Fruit fly (Drosophila melanogaster): ENCODE results near the gene bdl.

The bdl gene

DNA sequence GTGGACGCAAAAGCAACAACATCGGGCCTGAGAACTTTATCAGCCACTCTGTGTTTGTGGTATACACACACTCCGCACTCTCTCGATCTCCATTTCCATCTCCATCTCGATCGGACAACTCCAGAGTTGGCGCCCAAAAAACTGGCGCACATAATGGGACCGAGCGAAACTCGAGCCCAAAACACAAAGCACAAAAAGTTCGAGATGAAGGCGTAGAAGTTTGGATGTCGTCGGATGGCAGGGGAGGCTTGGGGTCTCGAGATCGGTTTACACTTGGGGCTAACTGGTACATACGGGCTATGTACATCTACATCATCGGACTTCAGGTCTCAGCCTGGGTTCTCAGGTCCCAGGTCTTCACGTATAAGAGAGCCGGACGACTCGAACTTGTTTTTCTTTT, 37.7 kb upstream of the bdl start:
- TF ChIP-seq D1 (tag; optimal IDR thresholded peaks at IDR 0.05): no peak
- TF ChIP-seq CG9948 (tag; optimal IDR thresholded peaks at IDR 0.05): no peak
- no peak for TF ChIP-seq CG8301 (tag; optimal IDR thresholded peaks at IDR 0.05)
- no peak for TF ChIP-seq Pif1B (GFP tag; optimal IDR thresholded peaks at IDR 0.05)
- no peak for TF ChIP-seq CG10348 (GFP tag; IDR thresholded peaks at IDR 0.05)
- peak; percentile 31; the same call in 2 of the 3 replicates for TF ChIP-seq CG4496 (GFP tag; IDR thresholded peaks at IDR 0.05)

DNA sequence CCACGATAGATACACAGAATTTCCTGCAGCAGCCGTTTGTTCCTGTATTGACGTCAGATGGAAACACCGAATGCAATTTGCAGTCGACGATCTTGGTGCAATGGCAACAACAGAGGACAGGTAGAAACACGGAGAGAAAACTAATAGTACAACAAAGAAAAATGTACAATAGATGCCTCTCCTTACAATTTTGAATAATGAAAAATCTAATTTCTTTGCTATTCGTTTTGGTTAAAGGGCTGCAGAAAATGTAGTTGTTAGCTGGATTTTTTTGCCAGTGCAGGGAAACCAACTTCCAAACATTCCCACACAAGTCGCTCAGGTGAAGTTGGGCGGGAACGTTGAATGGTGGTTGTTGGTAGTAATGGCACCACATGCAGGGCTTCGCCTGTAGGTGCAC, 37.3 kb upstream of the bdl start:
- peak; percentile 68 for TF ChIP-seq D1 (tag; optimal IDR thresholded peaks at IDR 0.05)
- peak; percentile 80 for TF ChIP-seq CG12605 (GFP tag; IDR thresholded peaks at IDR 0.05)
- TF ChIP-seq Ets98B (GFP tag; IDR thresholded peaks at IDR 0.05): peak; percentile 84
- peak; percentile 86 for TF ChIP-seq gl (tag; optimal IDR thresholded peaks at IDR 0.05)
- peak; percentile 86 for TF ChIP-seq Snoo (tag; optimal IDR thresholded peaks at IDR 0.05)
- TF ChIP-seq CG4496 (GFP tag; IDR thresholded peaks at IDR 0.05): peak; percentile 91
- peak; percentile 92 for TF ChIP-seq CG14655 (GFP tag; optimal IDR thresholded peaks at IDR 0.05)
- TF ChIP-seq CG15710 (tag; optimal IDR thresholded peaks at IDR 0.05): peak; percentile 88
- peak; percentile 68 for TF ChIP-seq CG13204 (GFP tag; optimal IDR thresholded peaks at IDR 0.05)
- peak; percentile 88 for TF ChIP-seq Pif1A (GFP tag; optimal IDR thresholded peaks at IDR 0.05)
- peak; percentile 54; the same call in 1 of the 2 replicates for TF ChIP-seq CG32121 (GFP tag; IDR thresholded peaks at IDR 0.05)
- TF ChIP-seq CG9948 (tag; optimal IDR thresholded peaks at IDR 0.05): peak; percentile 92
- TF ChIP-seq CG17806 (tag; optimal IDR thresholded peaks at IDR 0.05): peak; percentile 91
- peak; percentile 85 for TF ChIP-seq Pif1B (GFP tag; optimal IDR thresholded peaks at IDR 0.05)
- TF ChIP-seq rn (GFP tag; IDR thresholded peaks at IDR 0.05): peak; percentile 72
- TF ChIP-seq CG8301 (tag; optimal IDR thresholded peaks at IDR 0.05): peak; percentile 91
- TF ChIP-seq CG34367 (tag; optimal IDR thresholded peaks at IDR 0.05): peak; percentile 91
- TF ChIP-seq CG8159 (tag; optimal IDR thresholded peaks at IDR 0.05): peak; percentile 90
- TF ChIP-seq CG10348 (GFP tag; IDR thresholded peaks at IDR 0.05): no peak
- peak; percentile 51 for TF ChIP-seq EcR (GFP tag; optimal IDR thresholded peaks at IDR 0.05)
- peak; percentile 92 for TF ChIP-seq fd96Ca (GFP tag; IDR thresholded peaks at IDR 0.05)

DNA sequence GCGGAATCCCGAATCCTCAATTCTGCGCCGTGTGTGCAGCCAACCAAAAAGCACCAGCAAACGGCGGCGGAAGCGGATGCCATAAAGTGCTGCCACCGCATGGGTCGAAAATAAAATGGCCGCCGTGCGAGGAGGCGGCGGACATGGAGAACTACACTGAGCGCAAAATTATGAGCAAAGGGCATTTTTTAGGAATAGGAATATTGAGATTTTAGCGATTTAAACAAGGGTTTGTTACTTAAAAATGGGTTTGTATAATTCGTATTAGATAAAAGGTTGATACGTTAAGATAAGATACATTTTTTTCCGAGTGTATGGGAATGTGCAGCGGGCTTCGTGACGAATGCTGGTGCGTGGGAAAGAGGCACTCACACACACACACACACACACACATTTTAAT, 31.8 kb upstream of the bdl start:
- TF ChIP-seq EcR (GFP tag; optimal IDR thresholded peaks at IDR 0.05) (no peak), Snoo (tag; optimal IDR thresholded peaks at IDR 0.05) (no peak), CG8301 (tag; optimal IDR thresholded peaks at IDR 0.05) (peak; percentile 6), Ets98B (GFP tag; IDR thresholded peaks at IDR 0.05) (peak; percentile 25; the same call in 1 of the 2 replicates), D1 (tag; optimal IDR thresholded peaks at IDR 0.05) (no peak), CG13204 (GFP tag; optimal IDR thresholded peaks at IDR 0.05) (no peak), CG4496 (GFP tag; IDR thresholded peaks at IDR 0.05) (peak; percentile 50; the same call in 1 of the 3 replicates), fd96Ca (GFP tag; IDR thresholded peaks at IDR 0.05) (peak; percentile 59; the same call in 2 of the 3 replicates), CG17806 (tag; optimal IDR thresholded peaks at IDR 0.05) (peak; percentile 33), CG8159 (tag; optimal IDR thresholded peaks at IDR 0.05) (peak; percentile 31), Pif1B (GFP tag; optimal IDR thresholded peaks at IDR 0.05) (no peak), CG15710 (tag; optimal IDR thresholded peaks at IDR 0.05) (peak; percentile 12), Pif1A (GFP tag; optimal IDR thresholded peaks at IDR 0.05) (peak; percentile 24), CG10348 (GFP tag; IDR thresholded peaks at IDR 0.05) (no peak), CG32121 (GFP tag; IDR thresholded peaks at IDR 0.05) (no peak), CG14655 (GFP tag; optimal IDR thresholded peaks at IDR 0.05) (peak; percentile 20), CG9948 (tag; optimal IDR thresholded peaks at IDR 0.05) (peak; percentile 17), gl (tag; optimal IDR thresholded peaks at IDR 0.05) (no peak), CG12605 (GFP tag; IDR thresholded peaks at IDR 0.05) (no peak), CG34367 (tag; optimal IDR thresholded peaks at IDR 0.05) (no peak), rn (GFP tag; IDR thresholded peaks at IDR 0.05) (peak; percentile 10; the same call in 1 of the 2 replicates)

DNA sequence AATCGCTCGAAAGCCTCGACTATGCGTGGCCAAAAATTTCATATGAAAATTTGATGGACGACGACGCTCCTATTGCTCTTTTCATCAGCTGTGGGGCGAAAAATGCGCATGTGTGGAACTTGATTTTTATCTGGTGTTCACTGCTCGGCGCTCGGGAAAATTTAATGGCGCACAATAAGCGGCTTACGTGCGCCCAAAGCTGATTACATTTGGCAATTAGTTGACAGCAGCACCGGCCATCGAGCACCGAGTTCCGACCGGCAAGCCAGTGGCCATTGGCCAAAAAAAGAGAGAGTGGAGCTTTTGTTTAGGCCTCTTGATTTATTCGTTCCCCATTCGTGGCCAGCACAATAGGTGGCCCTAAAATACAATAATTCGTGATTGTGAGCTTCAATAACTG, 28.7 kb upstream of the bdl start:
- TF ChIP-seq Snoo (tag; optimal IDR thresholded peaks at IDR 0.05): no peak
- no peak for TF ChIP-seq CG9948 (tag; optimal IDR thresholded peaks at IDR 0.05)
- no peak for TF ChIP-seq CG12605 (GFP tag; IDR thresholded peaks at IDR 0.05)
- no peak for TF ChIP-seq CG10348 (GFP tag; IDR thresholded peaks at IDR 0.05)
- no peak for TF ChIP-seq CG13204 (GFP tag; optimal IDR thresholded peaks at IDR 0.05)
- no peak for TF ChIP-seq CG32121 (GFP tag; IDR thresholded peaks at IDR 0.05)
- no peak for TF ChIP-seq gl (tag; optimal IDR thresholded peaks at IDR 0.05)
- TF ChIP-seq rn (GFP tag; IDR thresholded peaks at IDR 0.05): no peak
- TF ChIP-seq D1 (tag; optimal IDR thresholded peaks at IDR 0.05): no peak
- TF ChIP-seq CG8159 (tag; optimal IDR thresholded peaks at IDR 0.05): no peak

DNA sequence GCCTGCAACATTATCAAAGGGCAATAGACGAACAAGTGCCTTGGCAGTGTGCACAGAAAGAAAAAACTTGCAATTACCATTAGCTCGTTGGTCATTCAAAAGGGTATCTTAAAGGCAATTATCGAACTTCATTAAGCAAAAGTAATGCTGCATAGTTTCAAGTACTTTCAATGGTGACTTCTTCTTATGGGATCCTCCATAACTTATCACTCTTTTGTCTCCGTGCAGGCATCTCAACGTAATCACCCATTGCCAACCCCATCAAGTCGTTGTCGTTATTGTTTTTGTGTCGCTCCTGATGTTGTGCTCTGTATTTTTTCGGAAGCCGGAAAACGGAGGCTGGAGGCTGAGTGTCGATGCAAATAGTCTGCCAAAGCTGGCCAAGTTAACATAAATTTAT, 27.5 kb upstream of the bdl start:
- TF ChIP-seq CG8159 (tag; optimal IDR thresholded peaks at IDR 0.05): peak; percentile 44
- TF ChIP-seq CG10348 (GFP tag; IDR thresholded peaks at IDR 0.05): no peak
- no peak for TF ChIP-seq CG32121 (GFP tag; IDR thresholded peaks at IDR 0.05)
- no peak for TF ChIP-seq CG13204 (GFP tag; optimal IDR thresholded peaks at IDR 0.05)
- no peak for TF ChIP-seq Pif1A (GFP tag; optimal IDR thresholded peaks at IDR 0.05)
- no peak for TF ChIP-seq Snoo (tag; optimal IDR thresholded peaks at IDR 0.05)
- no peak for TF ChIP-seq CG12605 (GFP tag; IDR thresholded peaks at IDR 0.05)
- no peak for TF ChIP-seq fd96Ca (GFP tag; IDR thresholded peaks at IDR 0.05)
- TF ChIP-seq gl (tag; optimal IDR thresholded peaks at IDR 0.05): no peak
- TF ChIP-seq Ets98B (GFP tag; IDR thresholded peaks at IDR 0.05): no peak
- peak; percentile 39 for TF ChIP-seq CG15710 (tag; optimal IDR thresholded peaks at IDR 0.05)
- TF ChIP-seq CG9948 (tag; optimal IDR thresholded peaks at IDR 0.05): no peak
- no peak for TF ChIP-seq CG8301 (tag; optimal IDR thresholded peaks at IDR 0.05)
- no peak for TF ChIP-seq Pif1B (GFP tag; optimal IDR thresholded peaks at IDR 0.05)
- no peak for TF ChIP-seq CG17806 (tag; optimal IDR thresholded peaks at IDR 0.05)
- peak; percentile 46 for TF ChIP-seq EcR (GFP tag; optimal IDR thresholded peaks at IDR 0.05)
- no peak for TF ChIP-seq D1 (tag; optimal IDR thresholded peaks at IDR 0.05)
- no peak for TF ChIP-seq rn (GFP tag; IDR thresholded peaks at IDR 0.05)
- TF ChIP-seq CG34367 (tag; optimal IDR thresholded peaks at IDR 0.05): peak; percentile 21
- 0 out of 3 replicates have a peak, but pooled peaks have one; percentile 46 for TF ChIP-seq CG4496 (GFP tag; IDR thresholded peaks at IDR 0.05)
- TF ChIP-seq CG14655 (GFP tag; optimal IDR thresholded peaks at IDR 0.05): no peak
